Worm (Caenorhabditis elegans): ENCODE results near the gene R102.10.

DNA sequence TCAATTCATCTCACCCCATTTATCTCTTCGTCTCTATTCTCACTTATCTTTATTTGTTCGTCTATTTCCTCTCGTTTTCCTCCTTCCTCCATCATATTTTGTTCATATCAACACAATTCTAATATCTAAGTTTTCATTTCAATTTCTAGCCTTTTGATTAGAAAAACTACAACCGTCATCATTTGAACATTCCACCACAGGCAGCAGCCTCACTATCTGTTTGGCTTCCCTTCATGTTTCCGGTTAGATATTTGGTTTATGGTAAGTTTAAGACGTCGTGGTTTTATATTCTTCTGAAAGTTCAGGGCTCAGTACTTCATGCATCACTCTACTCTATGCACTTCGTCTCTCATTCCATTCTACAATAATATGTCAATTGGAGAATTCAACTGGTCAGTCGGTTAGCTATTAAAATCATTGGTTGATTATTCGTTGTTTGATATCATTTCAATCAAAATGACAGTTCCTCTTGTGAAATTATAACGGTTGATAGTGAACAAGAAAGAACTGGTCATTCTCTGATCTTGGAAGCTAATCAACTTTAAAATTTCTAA is 48.4 kb upstream of the R102.10 start, which contains the start of gene K08C7.1:
- TF ChIP-seq egl-27 (tag; optimal IDR thresholded peaks at IDR 0.05), result no peak
- TF ChIP-seq jun-1 (tag; optimal IDR thresholded peaks at IDR 0.05), result no peak
- TF ChIP-seq sox-4 (tag; optimal IDR thresholded peaks at IDR 0.05), result no peak
- TF ChIP-seq ceh-82 (tag; optimal IDR thresholded peaks at IDR 0.05), result no peak
- TF ChIP-seq nhr-12 (tag; optimal IDR thresholded peaks at IDR 0.05), result no peak
- TF ChIP-seq nhr-84 (tag; optimal IDR thresholded peaks at IDR 0.05), result no peak
- TF ChIP-seq elt-3 (tag; optimal IDR thresholded peaks at IDR 0.05), result no peak
- no peak for TF ChIP-seq ces-1 (GFP tag; optimal IDR thresholded peaks at IDR 0.05)
- no peak for TF ChIP-seq unc-62 (GFP tag; optimal IDR thresholded peaks at IDR 0.05)
- no peak for TF ChIP-seq C34B4.2 (tag; optimal IDR thresholded peaks at IDR 0.05)
